Worm (Caenorhabditis elegans) whole organism, young adult: ENCODE measurements around the gene srd-11.

Experiments used
- B0261.1 ChIP-seq: sonication (generic microtip); optimal IDR thresholded peaks from 2 replicates; lab custom pipeline; 2016; ENCODE audit warnings: mild to moderate bottlenecking, missing genetic modification characterization, moderate library complexity, missing compliant biosample characterization
- C06A6.2 ChIP-seq: fragments of 200-800 bp; sonication (Bioruptor generic); conservative IDR thresholded peaks from 2 replicates; pipeline ENCODE4 v1.3.6; 2022; ENCODE audit warnings: missing genetic modification characterization, missing compliant biosample characterization
- F55B11.4 ChIP-seq: sonication (generic microtip); optimal IDR thresholded peaks from 2 replicates; lab custom pipeline; 2016; ENCODE audit warnings: missing compliant biosample characterization, missing genetic modification characterization, borderline replicate concordance; ENCODE audit not compliant: insufficient read depth
- F57A8.1 ChIP-seq: fragments of 200-800 bp; sonication (Bioruptor generic); optimal IDR thresholded peaks from 2 replicates; lab custom pipeline; 2018; ENCODE audit warnings: mild to moderate bottlenecking, missing genetic modification characterization, moderate library complexity, missing compliant biosample characterization
- Y79H2A.3 ChIP-seq: fragments of 200-800 bp; sonication (Bioruptor generic); conservative IDR thresholded peaks from 2 replicates; pipeline ENCODE4 v1.3.6; 2022; ENCODE audit warnings: missing genetic modification reagents, missing genetic modification characterization, missing compliant biosample characterization
- Y95B8A.8 ChIP-seq: fragments of 200-800 bp; sonication (Bioruptor generic); IDR thresholded peaks from 2 replicates; pipeline ENCODE4 v1.3.6; 2022; ENCODE audit warnings: missing genetic modification reagents, missing genetic modification characterization, missing compliant biosample characterization
- ama-1 ChIP-seq, 3 experiments: fragments of 150-350 bp in 1 of 3; sonication (generic microtip) in 2 of 3; optimal IDR thresholded peaks; 2 replicates each; lab custom pipeline; 2014 to 2018; ENCODE audit warnings: missing biosample characterization in 2 of 3, missing genetic modification characterization in 2 of 3, missing genetic modification reagents in 2 of 3
- aptf-2 ChIP-seq: fragments of 200-800 bp; sonication (Bioruptor generic); conservative IDR thresholded peaks from 2 replicates; pipeline ENCODE4 v1.3.6; 2022; ENCODE audit warnings: missing genetic modification reagents, missing genetic modification characterization, missing compliant biosample characterization
- aptf-3 ChIP-seq: fragments of 200-800 bp; sonication (Bioruptor generic); IDR thresholded peaks from 2 replicates; pipeline ENCODE4 v1.3.6; 2022; ENCODE audit warnings: missing genetic modification characterization, missing compliant biosample characterization
- attf-3 ChIP-seq: fragments of 200-800 bp; sonication (Bioruptor generic); conservative IDR thresholded peaks from 2 replicates; pipeline ENCODE4 v1.3.6; 2022; ENCODE audit warnings: missing genetic modification reagents, missing genetic modification characterization, missing compliant biosample characterization
- attf-5 ChIP-seq: fragments of 200-800 bp; sonication (Bioruptor generic); optimal IDR thresholded peaks from 2 replicates; lab custom pipeline; 2018; ENCODE audit warnings: mild to moderate bottlenecking, missing genetic modification characterization, missing compliant biosample characterization
- bed-2 ChIP-seq: fragments of 200-800 bp; sonication (Bioruptor generic); IDR thresholded peaks from 2 replicates; pipeline ENCODE4 v1.3.6; 2022; ENCODE audit warnings: missing genetic modification reagents, missing genetic modification characterization, missing compliant biosample characterization
- ceh-27 ChIP-seq: fragments of 200-800 bp; sonication (Bioruptor generic); optimal IDR thresholded peaks from 2 replicates; lab custom pipeline; 2018; ENCODE audit warnings: mild to moderate bottlenecking, missing genetic modification characterization, moderate library complexity, missing compliant biosample characterization
- ets-4 ChIP-seq: fragments of 200-800 bp; sonication (Bioruptor generic); optimal IDR thresholded peaks from 2 replicates; lab custom pipeline; 2018; ENCODE audit warnings: mild to moderate bottlenecking, missing genetic modification characterization, missing compliant biosample characterization
- lag-1 ChIP-seq: fragments of 200-800 bp; sonication (Bioruptor generic); IDR thresholded peaks from 2 replicates; pipeline ENCODE4 v1.3.6; 2022; ENCODE audit warnings: missing genetic modification reagents, missing genetic modification characterization, missing compliant biosample characterization
- lin-26 ChIP-seq: fragments of 200-800 bp; sonication (Bioruptor generic); IDR thresholded peaks from 2 replicates; pipeline ENCODE4 v1.3.6; 2022; ENCODE audit warnings: missing genetic modification reagents, missing genetic modification characterization, missing compliant biosample characterization
- lin-54 ChIP-seq: fragments of 200-800 bp; sonication (Bioruptor generic); optimal IDR thresholded peaks from 2 replicates; lab custom pipeline; 2018; ENCODE audit warnings: mild to moderate bottlenecking, missing genetic modification characterization, missing compliant biosample characterization
- lsl-1 ChIP-seq: fragments of 200-800 bp; sonication (Bioruptor generic); optimal IDR thresholded peaks from 2 replicates; lab custom pipeline; 2018; ENCODE audit warnings: mild to moderate bottlenecking, missing genetic modification characterization, moderate library complexity, missing compliant biosample characterization
- madf-10 ChIP-seq: sonication (generic microtip); optimal IDR thresholded peaks from 2 replicates; lab custom pipeline; 2016; ENCODE audit warnings: mild to moderate bottlenecking, missing genetic modification characterization, missing compliant biosample characterization
- madf-8 ChIP-seq: fragments of 200-800 bp; sonication (Bioruptor generic); conservative IDR thresholded peaks from 2 replicates; pipeline ENCODE4 v1.3.6; 2022; ENCODE audit warnings: missing genetic modification reagents, missing genetic modification characterization, missing compliant biosample characterization
- mcd-1 ChIP-seq: fragments of 200-800 bp; sonication (Bioruptor generic); IDR thresholded peaks from 2 replicates; pipeline ENCODE4 v1.3.6; 2022; ENCODE audit warnings: missing genetic modification reagents, missing genetic modification characterization, missing compliant biosample characterization
- mel-28 ChIP-seq: sonication (generic microtip); optimal IDR thresholded peaks from 2 replicates; lab custom pipeline; 2016; ENCODE audit warnings: borderline replicate concordance, mild to moderate bottlenecking, missing genetic modification characterization, missing compliant biosample characterization
- mes-4 ChIP-seq: sonication (generic microtip); optimal IDR thresholded peaks from 2 replicates; lab custom pipeline; 2016; ENCODE audit warnings: missing genotype, missing genetic modification characterization, missing compliant biosample characterization
- nhr-80 ChIP-seq: sonication (generic microtip); optimal IDR thresholded peaks from 2 replicates; lab custom pipeline; 2016; ENCODE audit warnings: missing genetic modification characterization, missing compliant biosample characterization
- pbrm-1 ChIP-seq: fragments of 200-800 bp; sonication (Bioruptor generic); IDR thresholded peaks from 2 replicates; pipeline ENCODE4 v1.3.6; 2022; ENCODE audit warnings: missing genetic modification reagents, missing genetic modification characterization, missing compliant biosample characterization
- rcor-1 ChIP-seq: fragments of 200-800 bp; sonication (Bioruptor generic); IDR thresholded peaks from 2 replicates; pipeline ENCODE4 v1.3.6; 2022; ENCODE audit warnings: missing genetic modification reagents, missing genetic modification characterization, missing compliant biosample characterization
- rpc-1 ChIP-seq, 2 experiments: fragments of 150-350 bp in 1 of 2; sonication (generic microtip) in 1 of 2; optimal IDR thresholded peaks; 2 replicates each; lab custom pipeline; 2014 to 2018; ENCODE audit warnings: missing biosample characterization in 1 of 2, missing genetic modification characterization in 1 of 2, missing genetic modification reagents in 1 of 2, missing genotype in 1 of 2
- sea-2 ChIP-seq: fragments of 200-800 bp; sonication (Bioruptor generic); IDR thresholded peaks from 2 replicates; pipeline ENCODE4 v1.3.6; 2022; ENCODE audit warnings: missing genetic modification characterization, missing compliant biosample characterization
- snpc-1.3 ChIP-seq: sonication (generic microtip); optimal IDR thresholded peaks from 2 replicates; lab custom pipeline; 2017; ENCODE audit warnings: missing genetic modification characterization, mild to moderate bottlenecking, missing compliant biosample characterization, antibody characterized with exemption, moderate library complexity, missing genotype, missing genetic modification reagents; ENCODE audit not compliant: insufficient read depth
- snpc-4 ChIP-seq, 5 experiments: fragments of 150-350 bp in 1 of 5; sonication (generic microtip) in 4 of 5; optimal IDR thresholded peaks; 2 replicates each; lab custom pipeline; 2014 to 2018; ENCODE audit warnings: missing genetic modification characterization in 5 of 5, missing biosample characterization in 3 of 5, antibody characterized with exemption in 2 of 5, mild to moderate bottlenecking in 2 of 5, missing compliant biosample characterization in 2 of 5, missing genotype in 2 of 5, moderate library complexity in 2 of 5, missing genetic modification reagents in 1 of 5
- tbx-9 ChIP-seq: sonication (generic microtip); optimal IDR thresholded peaks from 2 replicates; lab custom pipeline; 2016; ENCODE audit warnings: borderline replicate concordance, missing genetic modification characterization, inconsistent platforms, missing compliant biosample characterization
- unc-62 ChIP-seq: fragments of 150-350 bp; optimal IDR thresholded peaks from 2 replicates; lab custom pipeline; 2014; ENCODE audit warnings: missing biosample characterization, missing genetic modification reagents, missing genetic modification characterization
- xnd-1 ChIP-seq: sonication (generic microtip); optimal IDR thresholded peaks from 2 replicates; lab custom pipeline; 2016; ENCODE audit warnings: missing genotype, missing genetic modification reagents, missing genetic modification characterization, missing compliant biosample characterization
- zfh-2 ChIP-seq: fragments of 200-800 bp; sonication (Bioruptor generic); conservative IDR thresholded peaks from 2 replicates; pipeline ENCODE4 v1.3.6; 2022; ENCODE audit warnings: missing genetic modification reagents, missing genetic modification characterization, missing compliant biosample characterization
- ztf-22 ChIP-seq: fragments of 200-800 bp; sonication (Bioruptor generic); optimal IDR thresholded peaks from 2 replicates; lab custom pipeline; 2018; ENCODE audit warnings: mild to moderate bottlenecking, missing genetic modification characterization, moderate library complexity, missing compliant biosample characterization

The srd-11 gene

ce11 chrV:13647617-13648016 lies 28.0 kb upstream of the srd-11 start:
- no peak for TF ChIP-seq ztf-22
- 0 out of 2 replicates have a peak, but pooled peaks have one; percentile 35 for TF ChIP-seq Y79H2A.3
- TF ChIP-seq ama-1 (optimal IDR thresholded peaks at IDR 0.05; lab: Kevin White, UChicago) = no peak
- TF ChIP-seq ama-1 (GFP tag; optimal IDR thresholded peaks at IDR 0.05; lab: Kevin White, UChicago) = no peak
- TF ChIP-seq madf-8 (GFP tag; lab: Robert Waterston, UW) = 0 out of 2 replicates have a peak, but pooled peaks have one; percentile 6
- no peak for TF ChIP-seq madf-10
- TF ChIP-seq ceh-27 (GFP tag; lab: Kevin White, UChicago) = no peak
- TF ChIP-seq rpc-1 (optimal IDR thresholded peaks at IDR 0.05; lab: Kevin White, UChicago) = no peak
- TF ChIP-seq rpc-1 (tag; optimal IDR thresholded peaks at IDR 0.05; lab: Kevin White, UChicago) = no peak
- no peak for TF ChIP-seq unc-62 (GFP tag; lab: Kevin White, UChicago)
- TF ChIP-seq rcor-1 = peak; percentile 24; the same call in 1 of the 2 replicates
- no peak for TF ChIP-seq mel-28 (tag; lab: Kevin White, UChicago)
- TF ChIP-seq xnd-1 (tag; lab: Kevin White, UChicago) = no peak
- no peak for TF ChIP-seq attf-3
- peak; percentile 99 for TF ChIP-seq aptf-2 (GFP tag; lab: Robert Waterston, UW)
- TF ChIP-seq lin-26 (GFP tag; lab: Robert Waterston, UW) = 0 out of 2 replicates have a peak, but pooled peaks have one; percentile 27
- peak; percentile 99 for TF ChIP-seq aptf-3
- no peak for TF ChIP-seq nhr-80 (tag; lab: Kevin White, UChicago)
- TF ChIP-seq C06A6.2 = no peak
- no peak for TF ChIP-seq Y95B8A.8
- no peak for TF ChIP-seq B0261.1
- TF ChIP-seq sea-2 (GFP tag; lab: Robert Waterston, UW) = no peak
- TF ChIP-seq lag-1 = no peak
- TF ChIP-seq, all 124 proteins: peak for 6

DNA sequence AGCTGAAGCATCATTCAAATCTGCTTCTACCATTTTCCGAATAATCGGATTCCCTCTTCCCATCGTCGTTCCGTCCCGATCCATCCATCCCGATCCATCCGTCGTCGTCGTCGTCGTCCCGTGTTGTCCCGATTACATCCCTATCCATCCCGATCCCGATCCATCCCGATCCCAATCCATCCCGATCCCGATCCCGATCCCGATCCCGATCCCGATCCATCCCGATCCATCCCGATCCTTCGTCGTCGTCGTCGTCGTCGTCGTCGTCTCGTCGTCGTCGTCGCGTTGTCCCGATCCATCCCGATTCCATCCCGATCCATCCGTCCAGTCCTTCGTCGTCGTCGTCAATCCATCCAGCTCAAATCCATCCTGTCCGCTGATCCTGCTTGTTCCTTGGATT lies 27.5 kb upstream of the srd-11 start:
- 0 out of 2 replicates have a peak, but pooled peaks have one; percentile 9 for TF ChIP-seq mcd-1 (GFP tag; lab: Robert Waterston, UW)
- no peak for TF ChIP-seq mes-4 (tag; lab: Kevin White, UChicago)
- TF ChIP-seq nhr-80 (tag; lab: Kevin White, UChicago) = no peak
- TF ChIP-seq ets-4 (GFP tag; lab: Kevin White, UChicago) = no peak
- no peak for TF ChIP-seq tbx-9 (tag; lab: Kevin White, UChicago)
- no peak for TF ChIP-seq snpc-4 (GFP tag; optimal IDR thresholded peaks at IDR 0.05; lab: Kevin White, UChicago)
- no peak for TF ChIP-seq snpc-4 (tag; optimal IDR thresholded peaks at IDR 0.05; lab: Kevin White, UChicago)
- no peak for TF ChIP-seq lsl-1
- TF ChIP-seq attf-5 (GFP tag; lab: Kevin White, UChicago) = no peak
- TF ChIP-seq F57A8.1 (GFP tag; lab: Kevin White, UChicago) = no peak
- TF ChIP-seq pbrm-1 = no peak
- TF ChIP-seq sea-2 (GFP tag; lab: Robert Waterston, UW) = 0 out of 2 replicates have a peak, but pooled peaks have one; percentile 28
- no peak for TF ChIP-seq F55B11.4 (tag; lab: Kevin White, UChicago)
- no peak for TF ChIP-seq snpc-1.3 (tag; lab: Kevin White, UChicago)
- TF ChIP-seq lin-54 (GFP tag; lab: Kevin White, UChicago) = no peak
- TF ChIP-seq zfh-2 (GFP tag; lab: Robert Waterston, UW) = peak; percentile 71
- no peak for TF ChIP-seq bed-2 (GFP tag; lab: Robert Waterston, UW)
- TF ChIP-seq lag-1 = no peak
